Worm (Caenorhabditis elegans) whole organism, late embryonic: ENCODE results near the gene F56C9.6.

ENCODE experiments used
- ceh-48 ChIP-seq: sonication (generic microtip); optimal IDR thresholded peaks from 2 replicates; lab custom pipeline; 2016; ENCODE audit warnings: missing genetic modification characterization, inconsistent platforms, missing compliant biosample characterization
- nhr-232 ChIP-seq: sonication (generic microtip); optimal IDR thresholded peaks from 2 replicates; lab custom pipeline; 2016; ENCODE audit warnings: missing genetic modification characterization, missing compliant biosample characterization
- pag-3 ChIP-seq: sonication (generic microtip); optimal IDR thresholded peaks from 2 replicates; lab custom pipeline; 2016; ENCODE audit warnings: missing compliant biosample characterization, missing genetic modification characterization, borderline replicate concordance
- rnt-1 ChIP-seq: sonication (generic microtip); optimal IDR thresholded peaks from 2 replicates; lab custom pipeline; 2016; ENCODE audit warnings: missing genetic modification characterization, missing compliant biosample characterization
- unc-3 ChIP-seq, 2 experiments: fragments of 200-800 bp in 1 of 2; sonication (Bioruptor generic) in 1 of 2; sonication (generic microtip) in 1 of 2; conservative IDR thresholded peaks in 1 of 2; optimal IDR thresholded peaks in 1 of 2; 2 replicates each; pipeline versions ENCODE4 v1.3.6 to Lab custom; 2016 to 2022; ENCODE audit warnings: missing compliant biosample characterization in 2 of 2, missing genetic modification characterization in 2 of 2, missing genetic modification reagents in 1 of 2

DNA sequence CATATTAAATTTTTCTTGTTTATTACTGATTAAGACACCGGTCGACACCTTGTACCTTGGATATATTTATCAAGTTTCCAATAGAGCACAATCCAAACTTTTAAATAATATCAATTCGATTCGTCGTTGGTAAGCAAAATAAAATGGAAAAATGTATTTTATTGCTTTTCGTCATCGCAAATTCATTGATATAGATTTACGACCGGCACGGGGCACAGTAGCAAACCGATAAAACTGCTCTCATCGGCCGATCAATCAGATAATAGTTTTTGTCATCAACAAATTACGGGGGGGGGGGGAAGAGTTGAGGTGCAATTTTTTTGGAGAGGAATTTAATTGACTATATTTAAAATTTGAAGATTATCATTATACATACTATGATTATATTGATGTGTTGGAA is 12.8 kb upstream of the F56C9.6 start:
- TF ChIP-seq rnt-1 (no peak), unc-3 (GFP tag; conservative IDR thresholded peaks at IDR 0.05; lab: Robert Waterston, UW) (no peak), unc-3 (tag; optimal IDR thresholded peaks at IDR 0.05; lab: Kevin White, UChicago) (no peak), pag-3 (no peak), nhr-232 (tag; lab: Kevin White, UChicago) (no peak), ceh-48 (tag; lab: Kevin White, UChicago) (no peak)
